Fruit fly (Drosophila melanogaster): Measurements from ENCODE around the gene CG13390.

dm6 chr2L:8418113-8418885 is 41.7 kb upstream of the CG13390 start:
- TF ChIP-seq CG15710 (tag; optimal IDR thresholded peaks at IDR 0.05) (no peak), CG13204 (GFP tag; optimal IDR thresholded peaks at IDR 0.05) (peak; percentile 18)

Data from whole organism, pupa.